Fruit fly (Drosophila melanogaster) whole organism, wandering third instar larva: Measurements from ENCODE around the gene Jon99Fii.

Experiments
- Hnf4 ChIP-seq: fragments of 200-800 bp; sonication (Bioruptor generic); optimal IDR thresholded peaks from 2 replicates; lab custom pipeline; 2016; ENCODE audit warnings: missing biosample characterization, mild to moderate bottlenecking, missing genetic modification characterization
- Sp1 ChIP-seq: fragments of 200-800 bp; sonication (Bioruptor generic); optimal IDR thresholded peaks from 3 replicates; lab custom pipeline; 2019; ENCODE audit warnings: missing biosample characterization, mild to moderate bottlenecking, missing genetic modification characterization, moderate library complexity
- br ChIP-seq: fragments of 200-800 bp; sonication (Bioruptor generic); optimal IDR thresholded peaks from 2 replicates; lab custom pipeline; 2016; ENCODE audit warnings: missing biosample characterization, missing genetic modification characterization
- brk ChIP-seq: fragments of 200-800 bp; sonication (Bioruptor generic); optimal IDR thresholded peaks from 2 replicates; lab custom pipeline; 2016; ENCODE audit warnings: missing biosample characterization, mild to moderate bottlenecking, missing genetic modification characterization
- dmrt93B ChIP-seq: fragments of 200-800 bp; sonication (Bioruptor generic); optimal IDR thresholded peaks from 2 replicates; lab custom pipeline; 2018; ENCODE audit warnings: missing biosample characterization, mild to moderate bottlenecking, missing genetic modification characterization
- tai ChIP-seq: sonication (Bioruptor generic); optimal IDR thresholded peaks from 2 replicates; lab custom pipeline; 2016; ENCODE audit warnings: missing biosample characterization, missing genetic modification characterization

dm6 chr3R:30525629-30526028, 37.9 kb upstream of the Jon99Fii start:
- TF ChIP-seq tai (GFP tag; lab: Kevin White, UChicago) (no peak), Hnf4 (GFP tag; lab: Kevin White, UChicago) (no peak), br (no peak), brk (no peak), dmrt93B (GFP tag; lab: Kevin White, UChicago) (no peak), Sp1 (GFP tag; lab: Kevin White, UChicago) (no peak)
